Worm (Caenorhabditis elegans) whole organism, midembryonic: Measurements from ENCODE around the gene pqn-73.

Source experiments
- T22C8.4 ChIP-seq: fragments of 200-800 bp; sonication (Bioruptor generic); IDR thresholded peaks from 2 replicates; pipeline ENCODE4 v1.3.6; 2022; ENCODE audit warnings: missing genetic modification characterization, missing compliant biosample characterization
- flt-1 ChIP-seq: fragments of 200-800 bp; sonication (Bioruptor generic); IDR thresholded peaks from 2 replicates; pipeline ENCODE4 v1.3.6; 2022; ENCODE audit warnings: missing genetic modification characterization, missing compliant biosample characterization
- klf-2 ChIP-seq: fragments of 200-800 bp; sonication (Bioruptor generic); conservative IDR thresholded peaks from 2 replicates; pipeline ENCODE4 v1.3.6; 2022; ENCODE audit warnings: missing genetic modification reagents, missing genetic modification characterization, missing compliant biosample characterization
- med-1 ChIP-seq: sonication (generic microtip); optimal IDR thresholded peaks from 2 replicates; lab custom pipeline; 2017; ENCODE audit warnings: missing genetic modification characterization, mild to moderate bottlenecking, missing compliant biosample characterization, antibody characterized with exemption, missing genetic modification reagents; ENCODE audit not compliant: insufficient read depth
- ztf-23 ChIP-seq: fragments of 200-800 bp; sonication (Bioruptor generic); IDR thresholded peaks from 2 replicates; pipeline ENCODE4 v1.3.6; 2022; ENCODE audit warnings: missing genetic modification reagents, missing genetic modification characterization, missing compliant biosample characterization

ce11 chrII:8562002-8562401 is 21.5 kb downstream of the pqn-73 start, which contains the start of gene F54C9.14:
- no peak for TF ChIP-seq ztf-23
- no peak for TF ChIP-seq med-1
- no peak for TF ChIP-seq klf-2 (GFP tag; lab: Robert Waterston, UW)
- no peak for TF ChIP-seq flt-1 (GFP tag; lab: Robert Waterston, UW)
- no peak for TF ChIP-seq T22C8.4 (GFP tag; lab: Robert Waterston, UW)
